Fruit fly (Drosophila melanogaster): ENCODE results near the gene Prx1.

The Prx1 gene

DNA sequence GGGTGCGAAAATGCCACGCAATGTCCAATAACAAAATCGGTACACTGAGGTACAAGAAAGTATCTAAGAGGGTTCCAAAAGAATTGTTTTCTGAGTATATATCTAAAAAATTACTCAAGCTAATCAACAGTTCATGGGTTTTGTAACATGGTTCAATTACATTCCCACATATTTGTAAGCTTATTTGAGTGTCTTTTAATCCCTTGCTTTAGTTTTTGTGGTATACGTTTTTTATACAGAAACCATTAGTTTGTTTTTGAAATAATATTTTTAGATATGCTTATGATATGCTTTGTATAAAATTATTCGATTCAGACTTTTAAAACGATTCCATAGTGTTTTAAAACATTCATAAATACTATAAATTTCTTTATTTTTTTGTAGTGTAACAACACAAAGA is 26.8 kb upstream of the Prx1 start (continued):
- TF ChIP-seq acj6 (GFP tag; optimal IDR thresholded peaks at IDR 0.05) = peak; percentile 50
- TF ChIP-seq Ets21C (GFP tag; optimal IDR thresholded peaks at IDR 0.05) = peak; percentile 40

DNA sequence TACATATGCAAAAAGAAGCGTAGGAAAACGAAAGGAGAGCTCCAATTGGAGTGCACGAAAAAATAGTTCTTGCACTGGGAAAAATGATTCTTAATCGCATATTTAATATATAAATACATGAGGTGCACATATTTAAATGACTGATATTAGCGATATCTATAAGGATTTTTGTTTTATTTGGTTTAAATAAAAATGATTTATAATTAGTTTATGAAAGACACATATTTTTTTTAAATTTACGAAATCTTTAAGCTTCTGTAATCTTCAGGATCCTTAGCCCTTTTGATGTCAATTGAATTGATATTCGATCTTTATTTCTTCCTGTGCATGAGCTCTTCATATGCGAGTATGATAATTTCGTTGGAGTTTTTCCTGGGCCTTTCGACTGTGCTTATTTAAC is 19.9 kb upstream of the Prx1 start:
- no peak for TF ChIP-seq CG6792 (GFP tag; optimal IDR thresholded peaks at IDR 0.05)
- TF ChIP-seq Sox102F (GFP tag; optimal IDR thresholded peaks at IDR 0.05) = no peak
- peak in 1 of 2 experiments; percentile 43 for TF ChIP-seq salr (GFP tag; optimal IDR thresholded peaks at IDR 0.05)
- TF ChIP-seq Eip75B (GFP tag; optimal IDR thresholded peaks at IDR 0.05) = peak; percentile 5
- TF ChIP-seq vri (GFP tag; optimal IDR thresholded peaks at IDR 0.05) = no peak
- peak; percentile 64 for TF ChIP-seq spab (GFP tag; optimal IDR thresholded peaks at IDR 0.05)
- TF ChIP-seq svp (GFP tag) = peak; percentile 11
- TF ChIP-seq lz (GFP tag; optimal IDR thresholded peaks at IDR 0.05) = no peak
- peak; percentile 30 for TF ChIP-seq CG10631 (GFP tag; optimal IDR thresholded peaks at IDR 0.05)
- TF ChIP-seq achi (GFP tag; optimal IDR thresholded peaks at IDR 0.05) = peak; percentile 7
- TF ChIP-seq OdsH (GFP tag; optimal IDR thresholded peaks at IDR 0.05) = peak; percentile 19
- TF ChIP-seq CG8319 (GFP tag; optimal IDR thresholded peaks at IDR 0.05) = peak; percentile 14
- TF ChIP-seq CG32006 (GFP tag; optimal IDR thresholded peaks at IDR 0.05) = peak; percentile 50
- TF ChIP-seq CG34406 (GFP tag; optimal IDR thresholded peaks at IDR 0.05) = peak; percentile 9
- TF ChIP-seq CG3032 (tag; optimal IDR thresholded peaks at IDR 0.05) = peak; percentile 42
- TF ChIP-seq Eip78C (GFP tag) = peak; percentile 69
- peak; percentile 49 for TF ChIP-seq Ets96B (tag; optimal IDR thresholded peaks at IDR 0.05)
- TF ChIP-seq CG6854 (GFP tag; optimal IDR thresholded peaks at IDR 0.05) = no peak

DNA sequence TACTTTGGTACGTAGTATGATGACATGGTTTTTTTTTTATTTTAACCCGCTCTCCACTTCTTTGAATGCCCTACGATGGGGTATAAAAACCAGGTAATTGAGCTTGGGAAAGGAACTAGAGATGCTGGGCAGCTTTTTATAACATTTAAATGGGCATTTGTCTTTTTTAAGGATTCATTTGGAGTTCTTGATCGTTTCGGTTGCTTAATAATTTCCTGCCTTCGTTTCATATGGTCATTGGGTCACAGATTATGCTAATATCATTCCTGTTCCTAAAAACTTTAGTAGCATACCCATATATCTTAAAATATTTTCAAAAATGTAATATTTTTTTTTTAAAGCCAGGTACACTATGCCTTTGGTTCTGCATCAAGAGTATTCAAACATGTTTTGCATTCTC is 18.9 kb upstream of the Prx1 start:
- no peak for TF ChIP-seq dsx (GFP tag; optimal IDR thresholded peaks at IDR 0.05; ENCODE audit: poor library complexity, severe bottlenecking)
- TF ChIP-seq fd59A (GFP tag; optimal IDR thresholded peaks at IDR 0.05) = no peak
- TF ChIP-seq Hr38 (GFP tag; optimal IDR thresholded peaks at IDR 0.05) = no peak
- TF ChIP-seq vri (GFP tag; optimal IDR thresholded peaks at IDR 0.05) = peak; percentile 21
- TF ChIP-seq Gug (GFP tag; IDR thresholded peaks at IDR 0.05) = no peak
- peak; percentile 49 for TF ChIP-seq CG10631 (GFP tag; optimal IDR thresholded peaks at IDR 0.05)
- no peak for TF ChIP-seq CG10669 (GFP tag; optimal IDR thresholded peaks at IDR 0.05)
- TF ChIP-seq Sox14 (GFP tag; optimal IDR thresholded peaks at IDR 0.05) = peak; percentile 19
- TF ChIP-seq Met (GFP tag; optimal IDR thresholded peaks at IDR 0.05) = peak; percentile 69
- TF ChIP-seq CG8119 (GFP tag; IDR thresholded peaks at IDR 0.05) = no peak
- TF ChIP-seq svp (GFP tag) = peak; percentile 76
- peak; percentile 76 for TF ChIP-seq esn (GFP tag; optimal IDR thresholded peaks at IDR 0.05)
- TF ChIP-seq Eip78C (GFP tag) = peak; percentile 80
- TF ChIP-seq Blimp-1 (GFP tag; optimal IDR thresholded peaks at IDR 0.05) = no peak
- no peak for TF ChIP-seq CG15336 (GFP tag; IDR thresholded peaks at IDR 0.05)
- no peak for TF ChIP-seq Hr4 (GFP tag; optimal IDR thresholded peaks at IDR 0.05)
- no peak for TF ChIP-seq CG7368 (GFP tag; optimal IDR thresholded peaks at IDR 0.05)
- TF ChIP-seq salr (GFP tag; optimal IDR thresholded peaks at IDR 0.05) = peak in 1 of 2 experiments; percentile 0
- no peak for TF ChIP-seq eg (GFP tag; IDR thresholded peaks at IDR 0.05)
- TF ChIP-seq ss (GFP tag; optimal IDR thresholded peaks at IDR 0.05) = no peak
- no peak for TF ChIP-seq Lpt (GFP tag; optimal IDR thresholded peaks at IDR 0.05)
- peak; percentile 13 for TF ChIP-seq CG8632 (GFP tag; optimal IDR thresholded peaks at IDR 0.05)
- peak; percentile 59 for TF ChIP-seq CG31627 (GFP tag; optimal IDR thresholded peaks at IDR 0.05)
- no peak for TF ChIP-seq CG4318 (GFP tag; optimal IDR thresholded peaks at IDR 0.05)
- TF ChIP-seq CG11902 (GFP tag; optimal IDR thresholded peaks at IDR 0.05) = no peak
- TF ChIP-seq CG6792 (GFP tag; optimal IDR thresholded peaks at IDR 0.05) = peak; percentile 44
- TF ChIP-seq fkh (GFP tag; optimal IDR thresholded peaks at IDR 0.05) = no peak
- TF ChIP-seq CG6854 (GFP tag; optimal IDR thresholded peaks at IDR 0.05) = no peak
- TF ChIP-seq CG1621 (tag; optimal IDR thresholded peaks at IDR 0.05) = no peak
- TF ChIP-seq cyc (GFP tag; optimal IDR thresholded peaks at IDR 0.05) = peak; percentile 62
- TF ChIP-seq Ets96B (tag; optimal IDR thresholded peaks at IDR 0.05) = peak; percentile 10
- TF ChIP-seq topi (GFP tag; optimal IDR thresholded peaks at IDR 0.05) = peak; percentile 60
- TF ChIP-seq Eip93F (GFP tag; optimal IDR thresholded peaks at IDR 0.05) = no peak
- no peak for TF ChIP-seq CG11294 (GFP tag; IDR thresholded peaks at IDR 0.05)
- no peak for TF ChIP-seq spab (GFP tag; optimal IDR thresholded peaks at IDR 0.05)
- TF ChIP-seq pdm3 (GFP tag; optimal IDR thresholded peaks at IDR 0.05) = peak; percentile 6
- no peak for TF ChIP-seq Sox15 (GFP tag; optimal IDR thresholded peaks at IDR 0.05)
- peak; percentile 10 for TF ChIP-seq CG3919 (GFP tag; optimal IDR thresholded peaks at IDR 0.05)

All from whole organism, prepupa.